Worm (Caenorhabditis elegans) whole organism, mixed stage, embryonic: ENCODE results near the gene C17F4.7.
"Not testable (repeated sequence)": the region's sequence is repeated elsewhere in the genome, so short reads cannot be mapped to it uniquely, and the experiment has no call there.

Experiments used
- M03D4.4 ChIP-seq: sonication (generic microtip); optimal IDR thresholded peaks from 2 replicates; lab custom pipeline; 2017; ENCODE audit warnings: mild to moderate bottlenecking, missing genetic modification characterization, missing compliant biosample characterization
- bed-3 ChIP-seq: fragments of 200-800 bp; sonication (Bioruptor generic); optimal IDR thresholded peaks from 3 replicates; lab custom pipeline; 2018; ENCODE audit warnings: mild to moderate bottlenecking, missing genetic modification characterization, moderate library complexity, missing compliant biosample characterization
- blmp-1 ChIP-seq: fragments of 150-350 bp; optimal IDR thresholded peaks from 2 replicates; lab custom pipeline; 2014; ENCODE audit warnings: missing biosample characterization, missing genetic modification characterization
- ceh-39 ChIP-seq: fragments of 150-350 bp; optimal IDR thresholded peaks from 2 replicates; lab custom pipeline; 2014; ENCODE audit warnings: missing biosample characterization, missing genetic modification characterization
- ceh-43 ChIP-seq: fragments of 200-800 bp; sonication (Bioruptor generic); optimal IDR thresholded peaks from 2 replicates; lab custom pipeline; 2018; ENCODE audit warnings: mild to moderate bottlenecking, missing genetic modification characterization, moderate library complexity, missing compliant biosample characterization
- ceh-83 ChIP-seq: fragments of 200-800 bp; sonication (Bioruptor generic); optimal IDR thresholded peaks from 2 replicates; lab custom pipeline; 2018; ENCODE audit warnings: mild to moderate bottlenecking, missing genetic modification characterization, missing compliant biosample characterization
- cnd-1 ChIP-seq: fragments of 200-800 bp; sonication (Bioruptor generic); optimal IDR thresholded peaks from 2 replicates; lab custom pipeline; 2018; ENCODE audit warnings: mild to moderate bottlenecking, missing genetic modification characterization, missing compliant biosample characterization
- drap-1 ChIP-seq: fragments of 200-800 bp; sonication (Bioruptor generic); optimal IDR thresholded peaks from 3 replicates; lab custom pipeline; 2018; ENCODE audit warnings: mild to moderate bottlenecking, missing genetic modification characterization, missing compliant biosample characterization
- elt-1 ChIP-seq: sonication (generic microtip); optimal IDR thresholded peaks from 2 replicates; lab custom pipeline; 2017; ENCODE audit warnings: missing genetic modification characterization, mild to moderate bottlenecking, missing compliant biosample characterization, antibody characterized with exemption, moderate library complexity, borderline replicate concordance; ENCODE audit not compliant: insufficient read depth
- elt-3 ChIP-seq: fragments of 150-350 bp; optimal IDR thresholded peaks from 2 replicates; lab custom pipeline; 2014; ENCODE audit warnings: missing biosample characterization, missing genetic modification characterization
- flh-1 ChIP-seq: fragments of 200-800 bp; sonication (Bioruptor generic); optimal IDR thresholded peaks from 2 replicates; lab custom pipeline; 2018; ENCODE audit warnings: mild to moderate bottlenecking, missing genetic modification characterization, moderate library complexity, missing compliant biosample characterization
- ham-2 ChIP-seq: fragments of 200-800 bp; sonication (Bioruptor generic); optimal IDR thresholded peaks from 2 replicates; lab custom pipeline; 2018; ENCODE audit warnings: mild to moderate bottlenecking, missing genetic modification characterization, missing compliant biosample characterization
- hlh-1 ChIP-seq: fragments of 150-350 bp; optimal IDR thresholded peaks from 2 replicates; lab custom pipeline; 2014; ENCODE audit warnings: missing biosample characterization, missing genetic modification reagents, missing genetic modification characterization
- lin-13 ChIP-seq: fragments of 150-350 bp; optimal IDR thresholded peaks from 2 replicates; lab custom pipeline; 2014; ENCODE audit warnings: missing biosample characterization, missing genetic modification characterization
- lsy-2 ChIP-seq: fragments of 150-350 bp; optimal IDR thresholded peaks from 2 replicates; lab custom pipeline; 2014; ENCODE audit warnings: missing biosample characterization, missing genetic modification characterization
- mab-5 ChIP-seq: fragments of 150-350 bp; optimal IDR thresholded peaks from 2 replicates; lab custom pipeline; 2014; ENCODE audit warnings: missing biosample characterization, missing genetic modification characterization
- mep-1 ChIP-seq: fragments of 150-350 bp; optimal IDR thresholded peaks from 2 replicates; lab custom pipeline; 2017; ENCODE audit warnings: missing biosample characterization, missing genetic modification reagents, missing genetic modification characterization, inconsistent platforms
- mls-2 ChIP-seq: sonication (generic microtip); optimal IDR thresholded peaks from 2 replicates; lab custom pipeline; 2016; ENCODE audit warnings: mild to moderate bottlenecking, missing genetic modification characterization, moderate library complexity, missing compliant biosample characterization
- nhr-12 ChIP-seq: fragments of 150-350 bp; optimal IDR thresholded peaks from 2 replicates; lab custom pipeline; 2014; ENCODE audit warnings: missing biosample characterization, missing genetic modification characterization
- nhr-2 ChIP-seq: fragments of 150-350 bp; optimal IDR thresholded peaks from 2 replicates; lab custom pipeline; 2014; ENCODE audit warnings: missing biosample characterization, missing genetic modification characterization
- nhr-237 ChIP-seq: fragments of 150-350 bp; optimal IDR thresholded peaks from 2 replicates; lab custom pipeline; 2014; ENCODE audit warnings: missing biosample characterization, missing genetic modification characterization
- nhr-28 ChIP-seq: fragments of 150-350 bp; optimal IDR thresholded peaks from 2 replicates; lab custom pipeline; 2014; ENCODE audit warnings: missing biosample characterization, missing genetic modification characterization
- nhr-76 ChIP-seq: sonication (generic microtip); optimal IDR thresholded peaks from 2 replicates; lab custom pipeline; 2017; ENCODE audit warnings: missing biosample characterization, missing genetic modification characterization
- pha-4 ChIP-seq: fragments of 150-350 bp; optimal IDR thresholded peaks from 2 replicates; lab custom pipeline; 2018; ENCODE audit warnings: missing biosample characterization, missing genetic modification reagents, missing genetic modification characterization
- sem-2 ChIP-seq: fragments of 200-800 bp; sonication (Bioruptor generic); optimal IDR thresholded peaks from 2 replicates; lab custom pipeline; 2018; ENCODE audit warnings: mild to moderate bottlenecking, missing genetic modification characterization, missing compliant biosample characterization
- snpc-4 ChIP-seq: fragments of 150-350 bp; optimal IDR thresholded peaks from 2 replicates; lab custom pipeline; 2014; ENCODE audit warnings: missing biosample characterization, missing genetic modification characterization
- sptf-1 ChIP-seq: sonication (generic microtip); optimal IDR thresholded peaks from 2 replicates; lab custom pipeline; 2017; ENCODE audit warnings: mild to moderate bottlenecking, missing genetic modification characterization, moderate library complexity, missing compliant biosample characterization
- tbx-8 ChIP-seq: fragments of 200-800 bp; sonication (Bioruptor generic); optimal IDR thresholded peaks from 2 replicates; lab custom pipeline; 2018; ENCODE audit warnings: mild to moderate bottlenecking, missing genetic modification characterization, moderate library complexity, missing compliant biosample characterization
- unc-120 ChIP-seq: sonication (generic microtip); optimal IDR thresholded peaks from 2 replicates; lab custom pipeline; 2017; ENCODE audit warnings: missing genetic modification characterization, missing compliant biosample characterization; ENCODE audit not compliant: poor library complexity, severe bottlenecking
- unc-39 ChIP-seq: fragments of 150-350 bp; optimal IDR thresholded peaks from 2 replicates; lab custom pipeline; 2014; ENCODE audit warnings: missing biosample characterization, missing genetic modification characterization
- unc-62 ChIP-seq: fragments of 150-350 bp; optimal IDR thresholded peaks from 2 replicates; lab custom pipeline; 2014; ENCODE audit warnings: missing biosample characterization, missing genetic modification reagents, missing genetic modification characterization
- zip-8 ChIP-seq: fragments of 150-350 bp; optimal IDR thresholded peaks from 2 replicates; lab custom pipeline; 2014; ENCODE audit warnings: missing biosample characterization, missing genetic modification characterization

C17F4.7 gene

ce11 chrII:3245836-3246235, at the start of gene C17F4.7:
Gene C17F4.7 (minus strand): TSS chrII:3246015.
- TF ChIP-seq lsy-2 (tag; lab: Kevin White, UChicago) (no peak), tbx-8 (GFP tag; lab: Kevin White, UChicago) (no peak), M03D4.4 (no peak), nhr-237 (tag; lab: Kevin White, UChicago) (no peak), mep-1 (tag; lab: Kevin White, UChicago) (no peak), bed-3 (no peak), zip-8 (no peak), unc-39 (tag; lab: Kevin White, UChicago) (no peak), blmp-1 (tag; lab: Kevin White, UChicago) (no peak), mls-2 (no peak), lin-13 (no peak)

ce11 chrII:3295193-3295592, 49.4 kb upstream of the C17F4.7 start, which contains the start of gene btb-17:
Gene btb-17 (plus strand): TSS chrII:3295405.
- TF ChIP-seq pha-4 (tag; lab: Kevin White, UChicago) (no peak), unc-62 (GFP tag; lab: Kevin White, UChicago) (no peak), mab-5 (tag; lab: Kevin White, UChicago) (no peak), elt-3 (tag; lab: Kevin White, UChicago) (no peak), unc-39 (tag; lab: Kevin White, UChicago) (no peak), zip-8 (no peak), nhr-237 (tag; lab: Kevin White, UChicago) (no peak), cnd-1 (no peak), M03D4.4 (no peak), sem-2 (GFP tag; lab: Kevin White, UChicago) (no peak), mep-1 (tag; lab: Kevin White, UChicago) (no peak), unc-120 (tag; lab: Kevin White, UChicago) (no peak), drap-1 (GFP tag; lab: Kevin White, UChicago) (no peak), ceh-39 (tag; lab: Kevin White, UChicago) (no peak), mls-2 (no peak), ceh-43 (GFP tag; lab: Kevin White, UChicago) (no peak), nhr-76 (no peak)

ce11 chrII:3290544-3290943, 44.7 kb upstream of the C17F4.7 start, which contains the start of gene F39E9.14:
Gene F39E9.14 (minus strand): TSS chrII:3290644.
- not testable (repeated sequence) for TF ChIP-seq unc-120 (tag; lab: Kevin White, UChicago); ceh-39 (tag; lab: Kevin White, UChicago); cnd-1

- TF ChIP-seq nhr-12 (tag; lab: Kevin White, UChicago) (no peak), pha-4 (tag; lab: Kevin White, UChicago) (no peak), blmp-1 (tag; lab: Kevin White, UChicago) (no peak), snpc-4 (no peak), mab-5 (tag; lab: Kevin White, UChicago) (no peak), cnd-1 (no peak), elt-1 (tag; lab: Kevin White, UChicago) (no peak), ham-2 (GFP tag; lab: Kevin White, UChicago) (no peak), ceh-39 (tag; lab: Kevin White, UChicago) (no peak), ceh-43 (GFP tag; lab: Kevin White, UChicago) (no peak), drap-1 (GFP tag; lab: Kevin White, UChicago) (no peak), nhr-28 (no peak), sptf-1 (no peak), unc-62 (GFP tag; lab: Kevin White, UChicago) (no peak), nhr-76 (no peak), ceh-83 (no peak), zip-8 (no peak)
- TF ChIP-seq, all 35 proteins: peak for 0
These were observed 41.3 kb upstream of the C17F4.7 start, which contains the start of gene sri-63 for ce11 chrII:3287073-3287472. Gene sri-63 (plus strand): TSS chrII:3287373.

ce11 chrII:3284558-3284957, 38.7 kb upstream of the C17F4.7 start, which contains the start of gene scl-15:
Gene scl-15 (minus strand): TSS chrII:3284658.
- TF ChIP-seq zip-8: no peak
- no peak for TF ChIP-seq nhr-2 (tag; lab: Kevin White, UChicago)
- no peak for TF ChIP-seq snpc-4
- no peak for TF ChIP-seq bed-3
- no peak for TF ChIP-seq ceh-83
- no peak for TF ChIP-seq unc-62 (GFP tag; lab: Kevin White, UChicago)
- TF ChIP-seq mls-2: no peak
- TF ChIP-seq flh-1: no peak
- no peak for TF ChIP-seq mep-1 (tag; lab: Kevin White, UChicago)
- no peak for TF ChIP-seq pha-4 (tag; lab: Kevin White, UChicago)
- TF ChIP-seq nhr-76: no peak
- TF ChIP-seq hlh-1 (tag; lab: Kevin White, UChicago): no peak
- TF ChIP-seq unc-39 (tag; lab: Kevin White, UChicago): no peak
- no peak for TF ChIP-seq sem-2 (GFP tag; lab: Kevin White, UChicago)
- no peak for TF ChIP-seq ceh-39 (tag; lab: Kevin White, UChicago)
